Fruit fly (Drosophila melanogaster) whole organism, embryonic: Measurements from ENCODE around the gene HDAC4.

ENCODE experiments used
- Awh ChIP-seq: fragments of 200-800 bp; sonication (Bioruptor generic); IDR thresholded peaks from 2 replicates; pipeline ENCODE4, ENCODE4 v1.3.6; 2022; ENCODE audit warnings: missing biosample characterization, missing genetic modification characterization
- B-H2 ChIP-seq: fragments of 200-800 bp; sonication (Bioruptor generic); optimal IDR thresholded peaks from 2 replicates; lab custom pipeline; 2018; ENCODE audit warnings: missing biosample characterization, mild to moderate bottlenecking, missing genetic modification characterization
- CG11085 ChIP-seq: fragments of 200-800 bp; sonication (Bioruptor generic); IDR thresholded peaks from 2 replicates; pipeline ENCODE4 v1.3.6; 2022; ENCODE audit warnings: missing biosample characterization, missing genetic modification characterization
- CG11504 ChIP-seq: fragments of 200-800 bp; sonication (Bioruptor generic); optimal IDR thresholded peaks from 3 replicates; lab custom pipeline; 2019; ENCODE audit warnings: missing biosample characterization, mild to moderate bottlenecking, missing genetic modification characterization, moderate library complexity
- CG11695 ChIP-seq: fragments of 200-800 bp; sonication (Bioruptor generic); IDR thresholded peaks from 3 replicates; pipeline ENCODE4 v1.3.6; 2022; ENCODE audit warnings: missing biosample characterization, missing genetic modification characterization
- CG12744 ChIP-seq: fragments of 200-800 bp; sonication (Bioruptor generic); optimal IDR thresholded peaks from 2 replicates; lab custom pipeline; 2016; ENCODE audit warnings: missing biosample characterization, missing genetic modification characterization
- CG12769 ChIP-seq: fragments of 200-800 bp; sonication (Bioruptor generic); optimal IDR thresholded peaks from 2 replicates; lab custom pipeline; 2019; ENCODE audit warnings: missing biosample characterization, mild to moderate bottlenecking, missing genetic modification characterization, moderate library complexity
- CG13424 ChIP-seq: fragments of 200-800 bp; sonication (Bioruptor generic); optimal IDR thresholded peaks from 2 replicates; lab custom pipeline; 2019; ENCODE audit warnings: missing biosample characterization, mild to moderate bottlenecking, missing genetic modification characterization, moderate library complexity
- CG13894 ChIP-seq: fragments of 200-800 bp; sonication (Bioruptor generic); optimal IDR thresholded peaks from 3 replicates; lab custom pipeline; 2018; ENCODE audit warnings: missing biosample characterization, mild to moderate bottlenecking, missing genetic modification characterization, moderate library complexity
- CG14965 ChIP-seq: fragments of 200-800 bp; sonication (Bioruptor generic); optimal IDR thresholded peaks from 2 replicates; lab custom pipeline; 2016; ENCODE audit warnings: missing biosample characterization, missing genetic modification characterization, borderline replicate concordance
- CG15073 ChIP-seq: fragments of 200-800 bp; sonication (Bioruptor generic); optimal IDR thresholded peaks from 2 replicates; lab custom pipeline; 2016; ENCODE audit warnings: missing biosample characterization, missing genetic modification characterization
- CG15601 ChIP-seq: fragments of 200-800 bp; sonication (Bioruptor generic); optimal IDR thresholded peaks from 3 replicates; lab custom pipeline; 2019; ENCODE audit warnings: missing biosample characterization, mild to moderate bottlenecking, missing genetic modification characterization, moderate library complexity
- CG16863 ChIP-seq: fragments of 200-800 bp; sonication (Bioruptor generic); optimal IDR thresholded peaks from 3 replicates; lab custom pipeline; 2016; ENCODE audit warnings: missing biosample characterization, missing genetic modification characterization
- CG1792 ChIP-seq: fragments of 200-800 bp; sonication (Bioruptor generic); optimal IDR thresholded peaks from 2 replicates; lab custom pipeline; 2016; ENCODE audit warnings: missing biosample characterization, missing genetic modification characterization
- CG2678 ChIP-seq: fragments of 200-800 bp; sonication (Bioruptor generic); optimal IDR thresholded peaks from 3 replicates; lab custom pipeline; 2019; ENCODE audit warnings: missing biosample characterization, mild to moderate bottlenecking, missing genetic modification characterization, moderate library complexity
- CG31224 ChIP-seq: fragments of 200-800 bp; sonication (Bioruptor generic); IDR thresholded peaks from 2 replicates; pipeline ENCODE4 v1.3.6; 2022; ENCODE audit warnings: missing biosample characterization, missing genetic modification characterization
- CG4360 ChIP-seq: fragments of 200-800 bp; sonication (Bioruptor generic); IDR thresholded peaks from 2 replicates; pipeline ENCODE4 v1.3.6; 2022; ENCODE audit warnings: missing biosample characterization, missing genetic modification characterization
- CG4730 ChIP-seq: fragments of 200-800 bp; sonication (Bioruptor generic); IDR thresholded peaks from 2 replicates; pipeline ENCODE4 v1.3.6; 2022; ENCODE audit warnings: missing biosample characterization, missing genetic modification characterization
- CG6683 ChIP-seq: fragments of 200-800 bp; sonication (Bioruptor generic); optimal IDR thresholded peaks from 2 replicates; lab custom pipeline; 2017; ENCODE audit warnings: missing biosample characterization, mild to moderate bottlenecking, missing genetic modification characterization, missing genetic modification reagents
- Chrac-16 ChIP-seq: fragments of 200-800 bp; sonication (Bioruptor generic); optimal IDR thresholded peaks from 3 replicates; lab custom pipeline; 2016; ENCODE audit warnings: missing biosample characterization, missing genetic modification characterization
- CkIIα-i1 ChIP-seq: fragments of 200-800 bp; sonication (Bioruptor generic); IDR thresholded peaks from 2 replicates; pipeline ENCODE4 v1.3.6; 2022; ENCODE audit warnings: missing biosample characterization, missing genetic modification characterization
- Dad ChIP-seq: fragments of 200-800 bp; sonication (Bioruptor generic); optimal IDR thresholded peaks from 3 replicates; lab custom pipeline; 2016; ENCODE audit warnings: missing biosample characterization, missing genetic modification characterization
- Doc3 ChIP-seq: fragments of 200-800 bp; sonication (Bioruptor generic); IDR thresholded peaks from 3 replicates; pipeline ENCODE4 v1.3.6; 2022; ENCODE audit warnings: missing biosample characterization, missing genetic modification characterization; ENCODE audit not compliant: partially characterized antibody
- GATAe ChIP-seq: fragments of 200-800 bp; sonication (Bioruptor generic); conservative IDR thresholded peaks from 2 replicates; pipeline ENCODE4 v1.3.6; 2022; ENCODE audit warnings: missing biosample characterization, missing genetic modification characterization
- H2.0 ChIP-seq: fragments of 200-800 bp; sonication (Bioruptor generic); IDR thresholded peaks from 2 replicates; pipeline ENCODE4 v1.3.6; 2022; ENCODE audit warnings: missing biosample characterization, missing genetic modification characterization
- HLH4C ChIP-seq: fragments of 200-800 bp; sonication (Bioruptor generic); IDR thresholded peaks from 3 replicates; pipeline ENCODE4 v1.3.6; 2022; ENCODE audit warnings: missing biosample characterization, missing genetic modification characterization; ENCODE audit not compliant: partially characterized antibody
- Hr78 ChIP-seq, 2 experiments: fragments of 200-800 bp in 1 of 2; fragments of >200 bp in 1 of 2; sonication (Bioruptor generic) in 1 of 2; optimal IDR thresholded peaks; 2 replicates each; lab custom pipeline; 2017 to 2019; ENCODE audit warnings: missing biosample characterization in 2 of 2, missing genetic modification characterization in 2 of 2, mild to moderate bottlenecking in 1 of 2, moderate library complexity in 1 of 2
- Mad ChIP-seq: fragments of 200-800 bp; sonication (Bioruptor generic); optimal IDR thresholded peaks from 2 replicates; lab custom pipeline; 2016; ENCODE audit warnings: missing biosample characterization, missing genetic modification characterization
- NK7.1 ChIP-seq: fragments of 200-800 bp; sonication (Bioruptor generic); optimal IDR thresholded peaks from 3 replicates; lab custom pipeline; 2016; ENCODE audit warnings: missing biosample characterization, missing genetic modification characterization
- Rx ChIP-seq: fragments of 200-800 bp; sonication (Bioruptor generic); IDR thresholded peaks from 2 replicates; pipeline ENCODE4 v1.3.6; 2022; ENCODE audit warnings: missing biosample characterization, missing genetic modification characterization
- Six4 ChIP-seq: fragments of 200-800 bp; sonication (Bioruptor generic); optimal IDR thresholded peaks from 2 replicates; lab custom pipeline; 2016; ENCODE audit warnings: missing biosample characterization, missing genetic modification characterization
- abd-A ChIP-seq: fragments of 200-800 bp; sonication (Bioruptor generic); optimal IDR thresholded peaks from 3 replicates; lab custom pipeline; 2019; ENCODE audit warnings: missing biosample characterization, mild to moderate bottlenecking, missing genetic modification characterization, moderate library complexity
- ap ChIP-seq: fragments of 200-800 bp; sonication (Bioruptor generic); IDR thresholded peaks from 2 replicates; pipeline ENCODE4 v1.3.6; 2022; ENCODE audit warnings: missing biosample characterization, missing genetic modification characterization
- bigmax ChIP-seq: fragments of 200-800 bp; sonication (Bioruptor generic); optimal IDR thresholded peaks from 2 replicates; lab custom pipeline; 2018; ENCODE audit warnings: missing biosample characterization, mild to moderate bottlenecking, missing genetic modification characterization
- br ChIP-seq: fragments of >200 bp; optimal IDR thresholded peaks from 2 replicates; lab custom pipeline; 2017
- btn ChIP-seq: fragments of 200-800 bp; sonication (Bioruptor generic); optimal IDR thresholded peaks from 2 replicates; lab custom pipeline; 2016; ENCODE audit warnings: missing biosample characterization, missing genetic modification characterization
- dati ChIP-seq: fragments of 200-800 bp; sonication (Bioruptor generic); IDR thresholded peaks from 2 replicates; pipeline ENCODE4 v1.3.6; 2022; ENCODE audit warnings: missing biosample characterization, missing genetic modification characterization
- dysf ChIP-seq: fragments of 200-800 bp; sonication (Bioruptor generic); IDR thresholded peaks from 3 replicates; pipeline ENCODE4 v1.3.6; 2022; ENCODE audit warnings: missing biosample characterization, missing genetic modification characterization
- ems ChIP-seq: fragments of 200-800 bp; sonication (Bioruptor generic); optimal IDR thresholded peaks from 3 replicates; lab custom pipeline; 2016; ENCODE audit warnings: missing biosample characterization, missing genetic modification characterization
- fd96Cb ChIP-seq: fragments of 200-800 bp; sonication (Bioruptor generic); optimal IDR thresholded peaks from 2 replicates; lab custom pipeline; 2018; ENCODE audit warnings: missing biosample characterization, mild to moderate bottlenecking, missing genetic modification characterization, moderate library complexity
- grn ChIP-seq: fragments of 200-800 bp; sonication (Bioruptor generic); optimal IDR thresholded peaks from 3 replicates; lab custom pipeline; 2017; ENCODE audit warnings: missing biosample characterization, missing genetic modification characterization
- lab ChIP-seq: fragments of 200-800 bp; sonication (Bioruptor generic); optimal IDR thresholded peaks from 3 replicates; lab custom pipeline; 2017; ENCODE audit warnings: missing biosample characterization, missing genetic modification characterization, mild to moderate bottlenecking, moderate library complexity, missing genetic modification reagents
- mirr ChIP-seq: fragments of 200-800 bp; sonication (Bioruptor generic); optimal IDR thresholded peaks from 3 replicates; lab custom pipeline; 2018; ENCODE audit warnings: missing biosample characterization, mild to moderate bottlenecking, missing genetic modification characterization
- nmo ChIP-seq: fragments of 200-800 bp; sonication (Bioruptor generic); optimal IDR thresholded peaks from 2 replicates; lab custom pipeline; 2018; ENCODE audit warnings: missing biosample characterization, mild to moderate bottlenecking, missing genetic modification characterization, moderate library complexity
- run ChIP-seq: fragments of 200-800 bp; sonication (Bioruptor generic); optimal IDR thresholded peaks from 3 replicates; lab custom pipeline; 2018; ENCODE audit warnings: missing biosample characterization, mild to moderate bottlenecking, missing genetic modification characterization
- salm ChIP-seq: fragments of 200-800 bp; sonication (Bioruptor generic); optimal IDR thresholded peaks from 2 replicates; lab custom pipeline; 2018; ENCODE audit warnings: missing biosample characterization, mild to moderate bottlenecking, missing genetic modification characterization
- sna ChIP-seq: fragments of 200-800 bp; sonication (Bioruptor generic); IDR thresholded peaks from 2 replicates; pipeline ENCODE4 v1.3.6; 2022; ENCODE audit warnings: missing biosample characterization, missing genetic modification characterization; ENCODE audit not compliant: partially characterized antibody
- sug ChIP-seq: fragments of 200-800 bp; optimal IDR thresholded peaks from 2 replicates; lab custom pipeline; 2019; ENCODE audit warnings: missing biosample characterization, mild to moderate bottlenecking, missing genetic modification characterization, moderate library complexity
- tio ChIP-seq: fragments of 200-800 bp; sonication (Bioruptor generic); optimal IDR thresholded peaks from 2 replicates; lab custom pipeline; 2017; ENCODE audit warnings: missing biosample characterization, missing genetic modification characterization, inconsistent platforms
- toy ChIP-seq: fragments of 200-800 bp; sonication (Bioruptor generic); IDR thresholded peaks from 2 replicates; pipeline ENCODE4 v1.3.6; 2022; ENCODE audit warnings: missing biosample characterization, missing genetic modification characterization
- tx ChIP-seq: fragments of 200-800 bp; sonication (Bioruptor generic); optimal IDR thresholded peaks from 2 replicates; lab custom pipeline; 2016; ENCODE audit warnings: missing biosample characterization, missing genetic modification characterization
- wor ChIP-seq: fragments of 200-800 bp; sonication (Bioruptor generic); IDR thresholded peaks from 2 replicates; pipeline ENCODE4 v1.3.6; 2022; ENCODE audit warnings: missing biosample characterization, missing genetic modification characterization

The HDAC4 gene

DNA sequence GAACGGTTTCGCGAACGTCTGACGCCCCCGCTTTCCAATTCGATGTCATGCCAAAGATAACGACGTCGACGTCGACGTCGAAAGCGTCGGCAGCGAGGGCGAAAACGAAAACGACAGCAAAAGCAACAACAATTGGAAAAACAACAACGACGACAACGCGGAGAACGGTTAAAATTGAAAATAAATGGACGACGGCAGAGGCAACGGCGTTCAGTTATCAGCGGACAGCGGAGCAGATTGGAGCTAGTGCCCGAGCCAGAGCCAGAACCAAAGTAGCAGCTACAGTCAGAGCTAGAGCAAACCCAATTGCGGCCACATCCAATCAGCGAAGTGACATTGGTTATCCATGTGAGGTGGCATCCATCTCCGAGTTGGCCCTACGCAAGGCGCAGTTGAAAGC, 19.9 kb upstream of the HDAC4 start (continued):
- no peak for TF ChIP-seq nmo (GFP tag; lab: Kevin White, UChicago)
- TF ChIP-seq CG16863 (GFP tag; lab: Kevin White, UChicago), result no peak
- TF ChIP-seq CG13894 (tag; lab: Kevin White, UChicago), result no peak
- no peak for TF ChIP-seq CkIIα-i1 (GFP tag; lab: Robert Waterston, UW)
- TF ChIP-seq HLH4C (GFP tag; lab: Robert Waterston, UW), result no peak
- TF ChIP-seq ap (GFP tag; lab: Robert Waterston, UW), result no peak
- no peak for TF ChIP-seq CG31224 (GFP tag; lab: Robert Waterston, UW)
- TF ChIP-seq Hr78 (GFP tag; optimal IDR thresholded peaks at IDR 0.05; lab: Kevin White, UChicago), result no peak
- no peak for TF ChIP-seq CG11695 (GFP tag; lab: Robert Waterston, UW)
- TF ChIP-seq CG15601 (tag; lab: Kevin White, UChicago), result no peak
- TF ChIP-seq B-H2 (GFP tag; lab: Kevin White, UChicago), result no peak
- TF ChIP-seq CG11085 (GFP tag; lab: Robert Waterston, UW), result no peak
- TF ChIP-seq Chrac-16 (GFP tag; lab: Kevin White, UChicago), result no peak
- no peak for TF ChIP-seq bigmax (GFP tag; lab: Kevin White, UChicago)
- no peak for TF ChIP-seq salm (tag; lab: Kevin White, UChicago)
- no peak for TF ChIP-seq run (tag; lab: Kevin White, UChicago)
- no peak for TF ChIP-seq Dad (GFP tag; lab: Kevin White, UChicago)
- TF ChIP-seq mirr (GFP tag; lab: Kevin White, UChicago), result no peak
- no peak for TF ChIP-seq CG6683 (GFP tag; lab: Kevin White, UChicago)
- no peak for TF ChIP-seq wor
- TF ChIP-seq sna (GFP tag; lab: Robert Waterston, UW), result no peak
- TF ChIP-seq CG4360 (GFP tag; lab: Robert Waterston, UW), result peak; percentile 41; the same call in 1 of the 2 replicates
- no peak for TF ChIP-seq CG1792 (GFP tag; lab: Kevin White, UChicago)
- TF ChIP-seq br (lab: Kevin White, UChicago), result no peak
- TF ChIP-seq lab (GFP tag; lab: Kevin White, UChicago), result peak; percentile 20
- TF ChIP-seq NK7.1, result no peak
- no peak for TF ChIP-seq Mad (GFP tag; lab: Kevin White, UChicago)
- TF ChIP-seq H2.0 (GFP tag; lab: Robert Waterston, UW), result no peak
- TF ChIP-seq CG14965, result no peak
- peak; percentile 41 for TF ChIP-seq grn (GFP tag; lab: Kevin White, UChicago)
- no peak for TF ChIP-seq CG4730
- no peak for TF ChIP-seq Six4 (GFP tag; lab: Kevin White, UChicago)
- no peak for TF ChIP-seq CG11504 (tag; lab: Kevin White, UChicago)
- no peak for TF ChIP-seq btn
- TF ChIP-seq Doc3, result no peak
- TF ChIP-seq CG2678 (tag; lab: Kevin White, UChicago), result no peak
- TF ChIP-seq dysf (GFP tag; lab: Robert Waterston, UW), result no peak
- TF ChIP-seq ems (GFP tag; lab: Kevin White, UChicago), result no peak
- TF ChIP-seq CG13424 (tag; lab: Kevin White, UChicago), result no peak
- TF ChIP-seq sug (tag; lab: Kevin White, UChicago), result peak; percentile 12
- peak; percentile 0 for TF ChIP-seq CG12769
- no peak for TF ChIP-seq CG12744 (GFP tag; lab: Kevin White, UChicago)
- no peak for TF ChIP-seq tx (GFP tag; lab: Kevin White, UChicago)
- no peak for TF ChIP-seq toy (GFP tag; lab: Robert Waterston, UW)
- TF ChIP-seq abd-A (tag; lab: Kevin White, UChicago), result no peak
- TF ChIP-seq tio (GFP tag; lab: Kevin White, UChicago), result no peak
- TF ChIP-seq fd96Cb (tag; lab: Kevin White, UChicago), result no peak
- TF ChIP-seq GATAe, result 0 out of 2 replicates have a peak, but pooled peaks have one; percentile 18
- no peak for TF ChIP-seq Awh (GFP tag; lab: Robert Waterston, UW)
- TF ChIP-seq Rx (GFP tag; lab: Robert Waterston, UW), result no peak
- TF ChIP-seq dati (GFP tag; lab: Robert Waterston, UW), result no peak
- no peak for TF ChIP-seq CG15073 (GFP tag; lab: Kevin White, UChicago)
